Worm (Caenorhabditis elegans): ENCODE measurements around the gene fbxa-25.

DNA sequence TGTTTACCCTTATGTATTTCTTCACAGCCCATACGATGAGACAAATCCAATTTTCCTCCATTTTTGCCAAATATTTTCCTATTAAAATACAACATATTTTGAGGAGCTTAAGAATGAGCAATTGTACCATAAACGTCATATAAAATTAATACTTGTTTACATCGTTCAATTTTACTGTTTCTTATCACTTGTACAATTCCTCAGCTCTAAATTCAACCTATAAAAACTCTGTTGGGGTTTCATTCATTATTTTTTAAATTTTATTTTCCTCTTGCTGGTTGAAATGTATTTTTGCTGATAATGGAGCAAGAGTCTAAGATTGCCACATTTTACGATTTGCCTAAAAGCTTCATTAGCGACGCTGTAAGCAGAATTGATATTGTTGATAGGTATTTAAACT, 45.8 kb downstream of the fbxa-25 start, which contains the start of gene fbxa-75:
- TF ChIP-seq hrde-1 (tag; optimal IDR thresholded peaks at IDR 0.05; ENCODE audit: borderline replicate concordance) (no peak), lsl-1 (GFP tag; optimal IDR thresholded peaks at IDR 0.05) (no peak), egl-44 (GFP tag; IDR thresholded peaks at IDR 0.05) (no peak), nhr-179 (tag; optimal IDR thresholded peaks at IDR 0.05) (no peak), dpl-1 (GFP tag; optimal IDR thresholded peaks at IDR 0.05) (no peak), K12H6.12 (tag; optimal IDR thresholded peaks at IDR 0.05) (no peak), snpc-4 (GFP tag; optimal IDR thresholded peaks at IDR 0.05) (no peak), snpc-4 (tag; optimal IDR thresholded peaks at IDR 0.05) (no peak), K11D2.4 (GFP tag; IDR thresholded peaks at IDR 0.05) (no peak), die-1 (tag; optimal IDR thresholded peaks at IDR 0.05) (no peak), F23B12.7 (tag; optimal IDR thresholded peaks at IDR 0.05; ENCODE audit: insufficient read depth) (no peak), mel-28 (tag; optimal IDR thresholded peaks at IDR 0.05; ENCODE audit: borderline replicate concordance) (no peak), C17E4.6 (GFP tag; IDR thresholded peaks at IDR 0.05) (no peak)
